Worm (Caenorhabditis elegans): ENCODE results near the gene col-94.
"Not testable (repeated sequence)": the region's sequence is repeated elsewhere in the genome, so short reads cannot be mapped to it uniquely, and the experiment has no call there.

The col-94 gene

DNA sequence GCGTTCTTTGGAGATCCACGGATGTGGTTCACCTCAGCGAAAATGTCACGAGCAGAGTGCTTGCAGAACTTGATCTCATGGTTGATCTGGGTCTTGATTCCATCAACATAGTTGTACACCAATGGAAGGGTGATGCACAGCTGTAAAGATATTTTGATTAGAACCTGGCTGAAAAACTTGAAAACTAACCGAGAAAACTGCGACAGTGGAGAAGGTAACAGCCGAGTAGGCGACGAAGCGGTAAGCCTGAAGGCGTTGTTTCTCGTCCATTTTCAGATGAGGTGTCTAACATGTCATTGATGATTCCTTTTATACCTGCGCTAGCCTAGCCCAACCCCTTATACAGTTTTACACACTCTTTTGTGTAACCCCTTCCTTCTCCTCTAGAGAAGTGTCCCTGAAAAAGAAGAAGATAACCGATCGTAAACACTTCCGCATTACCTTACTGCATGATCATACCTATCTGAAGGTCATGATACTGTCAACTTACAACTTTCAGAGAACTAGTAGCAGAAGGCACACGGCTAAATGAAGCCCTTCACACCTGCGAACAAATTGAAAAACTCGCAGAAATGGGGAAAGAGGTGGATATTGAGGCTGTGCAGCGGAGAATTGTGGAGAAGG lies at the start of gene col-94:
Gene col-94, minus strand, starts transcription at position 313 of the 624 bp plus-strand sequence.
- TF ChIP-seq unc-62 (GFP tag; optimal IDR thresholded peaks at IDR 0.05): no peak

- no peak for TF ChIP-seq unc-62 (GFP tag; optimal IDR thresholded peaks at IDR 0.05)
These were observed 49.0 kb upstream of the col-94 start, which contains the start of gene spat-2 for ce11 chrIII:11036640-11037039. Gene spat-2 (plus strand): TSS chrIII:11036940.

- TF ChIP-seq unc-62 (GFP tag; optimal IDR thresholded peaks at IDR 0.05): no peak
These were observed 48.5 kb upstream of the col-94 start for ce11 chrIII:11036132-11036531.

DNA sequence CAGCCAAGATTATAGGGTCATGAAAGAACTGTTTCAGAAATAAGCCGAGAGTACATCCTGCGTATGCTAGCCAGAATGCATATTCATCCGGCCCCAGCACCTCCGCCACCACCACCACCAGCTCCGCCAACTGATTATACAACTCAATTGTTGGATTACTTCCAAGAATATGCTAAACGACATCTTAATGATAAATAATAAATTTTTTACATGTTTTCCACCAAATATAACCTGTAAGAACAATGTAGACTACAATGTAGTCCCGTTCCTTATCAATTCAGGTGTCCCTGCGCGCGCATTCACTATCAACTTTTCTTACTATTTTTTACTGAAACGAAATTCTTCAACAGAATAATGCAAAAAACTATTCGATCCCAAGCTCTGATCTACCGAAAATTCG lies 45.2 kb upstream of the col-94 start, which contains the start of gene Y48A6B.9:
Gene Y48A6B.9, plus strand, starts transcription at position 301 of the 400 bp plus-strand sequence.
- TF ChIP-seq unc-62 (GFP tag; optimal IDR thresholded peaks at IDR 0.05): no peak

DNA sequence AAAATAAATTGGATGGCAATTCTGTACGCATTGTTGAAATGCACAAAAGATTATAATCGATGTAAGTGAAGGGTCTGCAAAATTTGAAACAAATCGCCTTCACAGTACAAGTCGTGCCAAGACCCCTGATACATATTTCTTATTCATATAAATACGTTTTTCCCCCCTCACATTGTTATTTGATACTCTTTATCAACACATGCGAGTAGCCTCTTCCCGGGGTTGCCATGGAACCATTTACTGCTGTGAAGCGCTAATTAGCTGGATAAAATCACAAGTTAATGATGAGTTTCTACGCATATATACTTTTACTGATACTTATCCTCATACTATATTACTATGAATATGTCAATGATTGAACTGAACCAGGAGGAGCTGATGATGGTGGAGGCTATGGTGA lies 43.6 kb upstream of the col-94 start, which contains the start of gene Y48A6B.14:
Gene Y48A6B.14, plus strand, starts transcription at position 301 of the 400 bp plus-strand sequence.
- TF ChIP-seq unc-62 (GFP tag; optimal IDR thresholded peaks at IDR 0.05): no peak

DNA sequence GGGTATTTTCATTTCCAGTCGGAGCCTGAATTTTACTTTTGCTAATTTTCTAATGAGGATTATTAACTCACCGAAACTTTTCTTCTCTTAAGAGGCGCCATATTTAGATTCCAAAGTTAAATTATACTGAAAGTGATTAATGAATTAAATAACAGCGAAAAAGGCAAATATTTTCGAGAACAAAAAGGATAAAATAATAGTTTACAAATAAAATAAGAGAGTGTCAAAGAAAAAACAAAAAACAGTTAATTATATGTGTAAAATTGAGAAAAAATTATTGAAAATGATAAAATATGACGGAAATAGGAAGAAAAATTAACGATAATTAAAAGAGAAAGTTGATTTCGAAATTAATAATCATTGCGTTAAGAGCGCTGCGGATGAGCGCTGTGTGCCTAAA lies 41.7 kb upstream of the col-94 start, which contains the start of gene Y48A6B.8:
Gene Y48A6B.8, minus strand, starts transcription at position 101 of the 400 bp plus-strand sequence.
- not testable (repeated sequence) for TF ChIP-seq unc-62 (GFP tag; optimal IDR thresholded peaks at IDR 0.05)

ce11 chrIII:11026516-11027048 lies 38.9 kb upstream of the col-94 start, which contains the start of gene Y48A6B.7:
Gene Y48A6B.7 (minus strand): TSS chrIII:11026566.
- TF ChIP-seq unc-62 (GFP tag; optimal IDR thresholded peaks at IDR 0.05): no peak

ce11 chrIII:11025138-11025537 lies 37.5 kb upstream of the col-94 start:
- TF ChIP-seq unc-62 (GFP tag; optimal IDR thresholded peaks at IDR 0.05): no peak

DNA sequence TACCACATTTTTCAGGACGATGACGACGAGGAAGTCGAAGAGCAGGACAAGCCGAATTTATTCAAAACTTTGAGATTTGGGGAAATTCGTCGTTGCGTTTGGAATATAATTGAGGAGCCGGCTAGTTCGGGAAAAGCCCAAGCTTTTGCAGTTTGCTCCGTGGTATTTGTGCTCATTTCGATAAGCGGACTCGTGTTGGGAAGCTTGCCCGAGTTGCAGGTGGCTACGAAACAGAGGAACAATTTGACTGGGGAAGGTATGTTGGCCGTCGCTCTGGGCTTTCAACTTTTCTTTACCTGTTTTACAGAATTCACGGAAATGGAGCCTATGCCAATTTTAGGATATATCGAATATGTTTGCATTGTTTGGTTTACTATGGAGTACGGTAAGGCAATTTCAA lies 34.6 kb upstream of the col-94 start:
- TF ChIP-seq unc-62 (GFP tag; optimal IDR thresholded peaks at IDR 0.05): no peak

DNA sequence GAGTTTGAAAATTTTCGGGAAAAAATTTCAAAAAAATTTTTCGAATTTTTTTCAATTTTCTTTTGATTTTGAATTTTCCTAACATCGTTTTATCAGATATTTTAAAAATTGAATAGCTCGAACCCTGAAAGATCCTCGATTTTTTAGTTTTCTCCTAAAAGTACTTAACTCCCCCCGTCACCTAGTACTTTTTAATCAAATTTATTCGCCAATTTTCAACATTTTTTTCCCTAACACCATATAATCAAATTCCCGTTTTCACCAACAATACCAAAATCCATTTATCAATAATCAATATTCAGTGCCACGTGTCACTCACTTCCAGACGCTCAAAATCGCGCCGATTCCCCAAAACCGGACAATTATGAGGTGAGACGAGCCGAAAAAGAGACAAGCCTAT lies 24.6 kb upstream of the col-94 start, which contains the start of gene kvs-4:
Gene kvs-4, plus strand, starts transcription at position 301 of the 400 bp plus-strand sequence.
- no peak for TF ChIP-seq unc-62 (GFP tag; optimal IDR thresholded peaks at IDR 0.05)

DNA sequence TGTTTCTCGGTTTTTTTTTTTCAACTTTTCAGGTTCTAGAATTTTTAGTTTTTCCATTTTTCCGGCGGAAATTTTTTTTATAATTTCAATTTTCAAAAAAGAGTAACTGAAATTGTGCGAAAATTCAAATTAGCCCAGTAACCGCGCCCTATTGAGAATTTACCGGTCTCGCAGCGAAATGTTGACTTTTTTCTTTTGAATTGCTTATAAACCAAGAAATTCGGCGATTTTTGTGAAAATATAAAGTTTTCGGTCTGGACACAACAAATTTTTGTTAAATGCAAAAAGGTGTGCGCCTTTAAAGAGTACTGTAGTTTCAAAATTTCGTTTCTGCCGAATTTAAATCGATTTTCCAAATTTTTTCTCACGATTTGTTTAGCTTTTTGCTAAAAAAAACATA lies 22.9 kb upstream of the col-94 start:
- no peak for TF ChIP-seq unc-62 (GFP tag; optimal IDR thresholded peaks at IDR 0.05)

DNA sequence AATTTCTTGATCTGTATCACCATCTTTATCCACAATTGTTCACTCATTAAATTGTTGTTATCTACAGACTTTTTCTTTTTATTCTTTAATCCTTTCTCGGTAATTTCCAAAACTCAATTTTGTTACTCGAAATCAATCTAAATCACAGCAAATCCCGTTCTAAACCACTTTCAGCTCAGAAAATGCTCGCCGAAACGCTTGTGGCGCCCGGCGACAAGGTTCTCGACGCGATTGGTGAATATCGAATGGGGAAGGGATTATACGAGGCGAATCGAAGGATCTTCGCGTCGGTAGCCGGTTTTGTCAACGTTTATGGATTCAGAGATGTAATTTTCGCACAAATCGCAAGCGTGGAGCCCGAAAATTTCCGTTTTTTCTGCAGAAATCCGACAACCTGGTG lies 21.2 kb upstream of the col-94 start, which contains the start of gene exos-1:
Gene exos-1, plus strand, starts transcription at position 175 of the 400 bp plus-strand sequence.
- no peak for TF ChIP-seq unc-62 (GFP tag; optimal IDR thresholded peaks at IDR 0.05)

ce11 chrIII:11007552-11008272 lies 20.0 kb upstream of the col-94 start, which contains the start of the genes fipr-17 and Y48A6B.3:
Gene fipr-17 (minus strand): TSS chrIII:11007602.
Gene Y48A6B.3 (plus strand): TSS chrIII:11008222.
- no peak for TF ChIP-seq unc-62 (GFP tag; optimal IDR thresholded peaks at IDR 0.05)

DNA sequence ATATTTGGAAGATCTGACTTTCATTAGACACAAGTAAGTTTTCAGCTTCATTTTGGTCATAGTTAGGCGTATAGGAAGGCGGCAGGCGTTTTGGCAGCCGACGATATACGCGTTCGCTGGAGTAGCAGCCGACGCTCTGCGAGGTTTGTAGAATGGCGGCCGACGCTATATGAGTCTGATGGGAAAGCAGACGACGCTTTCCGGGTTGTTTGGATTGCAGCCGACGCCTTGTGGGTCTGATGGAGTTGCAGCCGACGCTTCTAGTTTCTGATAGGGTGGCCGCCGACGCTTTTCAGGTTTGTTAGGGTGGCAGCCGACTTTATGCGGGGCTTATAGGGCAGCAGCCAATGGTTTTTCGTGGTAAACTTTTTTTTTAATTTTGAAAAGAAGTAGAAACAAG lies 15.1 kb upstream of the col-94 start:
- no peak for TF ChIP-seq unc-62 (GFP tag; optimal IDR thresholded peaks at IDR 0.05)

- no peak for TF ChIP-seq unc-62 (GFP tag; optimal IDR thresholded peaks at IDR 0.05)
These were observed 7.5 kb upstream of the col-94 start, which contains the start of gene dmsr-5 for ce11 chrIII:10995156-10995555. Gene dmsr-5 (minus strand): TSS chrIII:10995256.

- no peak for TF ChIP-seq unc-62 (GFP tag; optimal IDR thresholded peaks at IDR 0.05)
These were observed 6.4 kb upstream of the col-94 start for ce11 chrIII:10994085-10994484.
